Worm (Caenorhabditis elegans): ENCODE measurements around the gene F22E12.1.

ce11 chrV:10476864-10477443 is 19.8 kb upstream of the F22E12.1 start:
- no peak for TF ChIP-seq unc-62 (GFP tag; optimal IDR thresholded peaks at IDR 0.05)
- TF ChIP-seq egl-27 (tag; optimal IDR thresholded peaks at IDR 0.05): no peak
- TF ChIP-seq Y116A8C.19 (tag; optimal IDR thresholded peaks at IDR 0.05; ENCODE audit: borderline replicate concordance): no peak
- no peak for TF ChIP-seq tbx-2 (tag; optimal IDR thresholded peaks at IDR 0.05)
- no peak for TF ChIP-seq lin-15B (tag; optimal IDR thresholded peaks at IDR 0.05)
- no peak for TF ChIP-seq mep-1 (tag; optimal IDR thresholded peaks at IDR 0.05)
- TF ChIP-seq lin-39 (tag; optimal IDR thresholded peaks at IDR 0.05): no peak
- no peak for TF ChIP-seq mab-9 (GFP tag; IDR thresholded peaks at IDR 0.05)
- TF ChIP-seq swsn-7 (tag; optimal IDR thresholded peaks at IDR 0.05): no peak
- no peak for TF ChIP-seq vab-15 (tag; optimal IDR thresholded peaks at IDR 0.05)
- TF ChIP-seq ztf-11 (tag; optimal IDR thresholded peaks at IDR 0.05): no peak
- TF ChIP-seq unc-86 (tag; optimal IDR thresholded peaks at IDR 0.05): no peak
- TF ChIP-seq fos-1 (tag; optimal IDR thresholded peaks at IDR 0.05): no peak
